Worm (Caenorhabditis elegans) whole organism, L2 larva: ENCODE results near the gene xpo-3.

Experiments
- R02D3.7 ChIP-seq: fragments of 150-350 bp; optimal IDR thresholded peaks from 2 replicates; lab custom pipeline; 2014; ENCODE audit warnings: missing biosample characterization, missing genetic modification characterization
- ZK546.5 ChIP-seq: sonication (generic microtip); optimal IDR thresholded peaks from 2 replicates; lab custom pipeline; 2017; ENCODE audit warnings: missing biosample characterization, missing genetic modification characterization
- blmp-1 ChIP-seq: sonication (generic microtip); optimal IDR thresholded peaks from 2 replicates; lab custom pipeline; 2017; ENCODE audit warnings: missing genetic modification characterization, mild to moderate bottlenecking, missing compliant biosample characterization, antibody characterized with exemption, moderate library complexity; ENCODE audit not compliant: insufficient read depth
- ceh-16 ChIP-seq: fragments of 150-350 bp; optimal IDR thresholded peaks from 2 replicates; lab custom pipeline; 2014; ENCODE audit warnings: missing biosample characterization, missing genetic modification characterization
- ceh-82 ChIP-seq: fragments of 150-350 bp; optimal IDR thresholded peaks from 2 replicates; lab custom pipeline; 2014; ENCODE audit warnings: missing biosample characterization, missing genetic modification characterization
- lin-13 ChIP-seq: fragments of 150-350 bp; optimal IDR thresholded peaks from 2 replicates; lab custom pipeline; 2014; ENCODE audit warnings: missing biosample characterization, missing genetic modification reagents, missing genetic modification characterization
- nhr-10 ChIP-seq: sonication (generic microtip); optimal IDR thresholded peaks from 2 replicates; lab custom pipeline; 2017; ENCODE audit warnings: missing biosample characterization, missing genetic modification characterization
- nhr-11 ChIP-seq: fragments of 150-350 bp; optimal IDR thresholded peaks from 2 replicates; lab custom pipeline; 2014; ENCODE audit warnings: missing biosample characterization, missing genetic modification characterization
- nhr-12 ChIP-seq: fragments of 150-350 bp; optimal IDR thresholded peaks from 2 replicates; lab custom pipeline; 2014; ENCODE audit warnings: missing biosample characterization, missing genetic modification characterization
- nhr-25 ChIP-seq: fragments of 150-350 bp; sonication (generic microtip); optimal IDR thresholded peaks from 3 replicates; lab custom pipeline; 2014; ENCODE audit warnings: missing biosample characterization, missing genetic modification characterization
- skn-1 ChIP-seq: sonication (generic microtip); optimal IDR thresholded peaks from 2 replicates; lab custom pipeline; 2017; ENCODE audit warnings: missing biosample characterization, missing genetic modification characterization
- unc-62 ChIP-seq: fragments of 150-350 bp; optimal IDR thresholded peaks from 2 replicates; lab custom pipeline; 2014; ENCODE audit warnings: missing biosample characterization, missing genetic modification reagents, missing genetic modification characterization

DNA sequence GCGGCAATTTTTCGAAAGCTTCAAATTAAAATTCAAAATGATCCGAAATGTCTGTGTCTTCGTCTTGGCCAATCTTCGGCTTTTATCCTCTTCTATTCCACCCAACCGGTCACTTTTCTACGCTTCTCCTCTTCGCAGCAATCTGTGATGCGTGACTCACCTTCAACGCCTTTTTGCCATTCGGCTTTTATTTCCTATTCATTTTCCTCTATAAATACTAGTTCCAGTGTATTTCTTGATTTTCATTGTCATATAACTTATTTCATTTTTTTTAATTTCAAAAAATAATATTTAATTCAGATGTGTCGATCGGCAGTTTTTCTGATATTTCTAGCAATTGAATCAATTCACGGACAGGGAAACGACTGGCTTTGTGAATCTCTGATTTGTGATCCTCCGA is 3.7 kb downstream of the xpo-3 start, which contains the start of gene C49H3.16:
- TF ChIP-seq ceh-82 (tag; lab: Kevin White, UChicago) (no peak), nhr-11 (no peak), unc-62 (no peak), nhr-25 (no peak), ZK546.5 (tag; lab: Kevin White, UChicago) (no peak), skn-1 (no peak), R02D3.7 (no peak), nhr-10 (tag; lab: Kevin White, UChicago) (no peak), ceh-16 (tag; lab: Kevin White, UChicago) (no peak), lin-13 (GFP tag; lab: Kevin White, UChicago) (no peak), nhr-12 (tag; lab: Kevin White, UChicago) (no peak), blmp-1 (tag; lab: Kevin White, UChicago) (no peak)
